Fruit fly (Drosophila melanogaster) whole organism, embryonic: ENCODE data around the gene Cyp28d2.
A peak's percentile ranks its signal among the peaks of the same experiment; 100 is the strongest.

Experiments used
- ATbp ChIP-seq: fragments of 200-800 bp; sonication (Bioruptor generic); optimal IDR thresholded peaks from 2 replicates; lab custom pipeline; 2017; ENCODE audit warnings: missing biosample characterization, mild to moderate bottlenecking, missing genetic modification characterization, missing genetic modification reagents
- CG10209 ChIP-seq: fragments of 200-800 bp; sonication (Bioruptor generic); optimal IDR thresholded peaks from 3 replicates; lab custom pipeline; 2017; ENCODE audit warnings: missing biosample characterization, mild to moderate bottlenecking, missing genetic modification characterization, missing genetic modification reagents
- CG11398 ChIP-seq: fragments of 200-800 bp; sonication (Bioruptor generic); optimal IDR thresholded peaks from 2 replicates; lab custom pipeline; 2016; ENCODE audit warnings: missing biosample characterization, missing genetic modification characterization
- CG13894 ChIP-seq: fragments of 200-800 bp; sonication (Bioruptor generic); optimal IDR thresholded peaks from 3 replicates; lab custom pipeline; 2018; ENCODE audit warnings: missing biosample characterization, mild to moderate bottlenecking, missing genetic modification characterization, moderate library complexity
- CG15479 ChIP-seq: fragments of 200-800 bp; sonication (Bioruptor generic); optimal IDR thresholded peaks from 3 replicates; lab custom pipeline; 2019; ENCODE audit warnings: missing biosample characterization, mild to moderate bottlenecking, missing genetic modification characterization, moderate library complexity
- CG1792 ChIP-seq: fragments of 200-800 bp; sonication (Bioruptor generic); optimal IDR thresholded peaks from 2 replicates; lab custom pipeline; 2016; ENCODE audit warnings: missing biosample characterization, missing genetic modification characterization
- CG2199 ChIP-seq: fragments of 200-800 bp; sonication (Bioruptor generic); IDR thresholded peaks from 3 replicates; pipeline ENCODE4 v1.3.6; 2022; ENCODE audit warnings: missing biosample characterization, missing genetic modification characterization
- CG34376 ChIP-seq: fragments of 200-800 bp; sonication (Bioruptor generic); optimal IDR thresholded peaks from 2 replicates; lab custom pipeline; 2018; ENCODE audit warnings: missing biosample characterization, mild to moderate bottlenecking, missing genetic modification characterization
- CG3726 ChIP-seq: fragments of 200-800 bp; sonication (Bioruptor generic); IDR thresholded peaks from 3 replicates; pipeline ENCODE4, ENCODE4 v1.3.6; 2022; ENCODE audit warnings: missing biosample characterization, missing genetic modification characterization
- CG42726 ChIP-seq: fragments of 200-800 bp; sonication (Bioruptor generic); IDR thresholded peaks from 2 replicates; pipeline ENCODE4 v1.3.6; 2022; ENCODE audit warnings: missing biosample characterization, missing genetic modification characterization; ENCODE audit not compliant: partially characterized antibody
- CG5180 ChIP-seq: fragments of 200-800 bp; sonication (Bioruptor generic); optimal IDR thresholded peaks from 3 replicates; lab custom pipeline; 2017; ENCODE audit warnings: missing biosample characterization, missing genetic modification characterization, mild to moderate bottlenecking, moderate library complexity, missing genetic modification reagents
- CG6175 ChIP-seq: fragments of 200-800 bp; sonication (Bioruptor generic); IDR thresholded peaks from 3 replicates; pipeline ENCODE4 v1.3.6; 2022; ENCODE audit warnings: missing biosample characterization, missing genetic modification characterization
- CG7357 ChIP-seq: fragments of 200-800 bp; sonication (Bioruptor generic); IDR thresholded peaks from 3 replicates; pipeline ENCODE4 v1.3.6; 2022; ENCODE audit warnings: missing biosample characterization, missing genetic modification characterization
- CG8359 ChIP-seq: fragments of 200-800 bp; sonication (Bioruptor generic); optimal IDR thresholded peaks from 2 replicates; lab custom pipeline; 2017; ENCODE audit warnings: missing biosample characterization, mild to moderate bottlenecking, missing genetic modification characterization, borderline replicate concordance
- CG8388 ChIP-seq: fragments of 200-800 bp; sonication (Bioruptor generic); optimal IDR thresholded peaks from 2 replicates; lab custom pipeline; 2019; ENCODE audit warnings: missing biosample characterization, mild to moderate bottlenecking, missing genetic modification characterization, moderate library complexity
- CG9437 ChIP-seq: fragments of 200-800 bp; sonication (Bioruptor generic); optimal IDR thresholded peaks from 2 replicates; lab custom pipeline; 2018; ENCODE audit warnings: missing biosample characterization, mild to moderate bottlenecking, missing genetic modification characterization
- CG9932 ChIP-seq: fragments of 200-800 bp; sonication (Bioruptor generic); IDR thresholded peaks from 2 replicates; pipeline ENCODE4 v1.3.6; 2022; ENCODE audit warnings: missing biosample characterization, missing genetic modification characterization
- CTCF ChIP-seq: fragments of 200-800 bp; sonication (Bioruptor generic); optimal IDR thresholded peaks from 2 replicates; lab custom pipeline; 2017; ENCODE audit warnings: missing biosample characterization, mild to moderate bottlenecking, missing genetic modification characterization, moderate library complexity
- CrebB ChIP-seq: fragments of 200-800 bp; sonication (Bioruptor generic); optimal IDR thresholded peaks from 3 replicates; lab custom pipeline; 2018; ENCODE audit warnings: missing biosample characterization, mild to moderate bottlenecking, missing genetic modification characterization
- Dip3 ChIP-seq: fragments of 200-800 bp; sonication (Bioruptor generic); optimal IDR thresholded peaks from 3 replicates; lab custom pipeline; 2016; ENCODE audit warnings: missing biosample characterization, missing genetic modification characterization
- Dref ChIP-seq: fragments of 200-800 bp; sonication (Bioruptor generic); IDR thresholded peaks from 2 replicates; pipeline ENCODE4 v1.3.6; 2022; ENCODE audit warnings: missing biosample characterization, missing genetic modification characterization
- Drgx ChIP-seq: fragments of 200-800 bp; sonication (Bioruptor generic); IDR thresholded peaks from 2 replicates; pipeline ENCODE4 v1.3.6; 2022; ENCODE audit warnings: missing biosample characterization, missing genetic modification characterization
- ERR ChIP-seq: fragments of 200-800 bp; sonication (Bioruptor generic); optimal IDR thresholded peaks from 2 replicates; lab custom pipeline; 2016; ENCODE audit warnings: missing biosample characterization, missing genetic modification characterization
- Ets97D ChIP-seq: fragments of 200-800 bp; sonication (Bioruptor generic); optimal IDR thresholded peaks from 3 replicates; lab custom pipeline; 2016; ENCODE audit warnings: missing biosample characterization, missing genetic modification characterization
- Hr3 ChIP-seq: fragments of 200-800 bp; sonication (Bioruptor generic); optimal IDR thresholded peaks from 3 replicates; lab custom pipeline; 2016; ENCODE audit warnings: missing biosample characterization, missing genetic modification characterization
- Hr51 ChIP-seq, 2 experiments: fragments of 200-800 bp; sonication (Bioruptor generic); optimal IDR thresholded peaks; 2 replicates in 1 of 2; 3 replicates in 1 of 2; lab custom pipeline; 2016 to 2018; ENCODE audit warnings: missing biosample characterization in 2 of 2, missing genetic modification characterization in 2 of 2, mild to moderate bottlenecking in 1 of 2, moderate library complexity in 1 of 2
- Med ChIP-seq: fragments of 200-800 bp; sonication (Bioruptor generic); peaks from one replicate; lab custom pipeline; 2016; ENCODE audit warnings: missing biosample characterization, missing genetic modification characterization, mild to moderate bottlenecking, inconsistent platforms, moderate library complexity
- NC2β ChIP-seq: fragments of 200-800 bp; sonication (Bioruptor generic); optimal IDR thresholded peaks from 2 replicates; lab custom pipeline; 2016; ENCODE audit warnings: missing biosample characterization, missing genetic modification characterization
- Opbp ChIP-seq: fragments of 200-800 bp; sonication (Bioruptor generic); IDR thresholded peaks from 3 replicates; pipeline ENCODE4 v1.3.6; 2022; ENCODE audit warnings: missing biosample characterization, missing genetic modification characterization; ENCODE audit not compliant: partially characterized antibody
- Spps ChIP-seq: fragments of 200-800 bp; sonication (Bioruptor generic); optimal IDR thresholded peaks from 2 replicates; lab custom pipeline; 2018; ENCODE audit warnings: missing biosample characterization, mild to moderate bottlenecking, missing genetic modification characterization
- Sry-β ChIP-seq: fragments of 200-800 bp; sonication (Bioruptor generic); optimal IDR thresholded peaks from 2 replicates; lab custom pipeline; 2018; ENCODE audit warnings: missing biosample characterization, mild to moderate bottlenecking, missing genetic modification characterization, moderate library complexity
- cg ChIP-seq: fragments of 200-800 bp; sonication (Bioruptor generic); optimal IDR thresholded peaks from 3 replicates; lab custom pipeline; 2019; ENCODE audit warnings: missing biosample characterization, mild to moderate bottlenecking, missing genetic modification characterization, moderate library complexity
- da ChIP-seq: fragments of 200-800 bp; sonication (Bioruptor generic); optimal IDR thresholded peaks from 2 replicates; lab custom pipeline; 2016; ENCODE audit warnings: missing biosample characterization, missing genetic modification characterization
- exex ChIP-seq: fragments of 200-800 bp; sonication (Bioruptor generic); optimal IDR thresholded peaks from 4 replicates; lab custom pipeline; 2018; ENCODE audit warnings: missing biosample characterization, mild to moderate bottlenecking, missing genetic modification characterization, moderate library complexity
- fd3F ChIP-seq: fragments of 200-800 bp; sonication (Bioruptor generic); optimal IDR thresholded peaks from 2 replicates; lab custom pipeline; 2018; ENCODE audit warnings: missing biosample characterization, mild to moderate bottlenecking, missing genetic modification characterization, moderate library complexity
- grn ChIP-seq: fragments of 200-800 bp; sonication (Bioruptor generic); optimal IDR thresholded peaks from 3 replicates; lab custom pipeline; 2017; ENCODE audit warnings: missing biosample characterization, missing genetic modification characterization
- knrl ChIP-seq: fragments of 200-800 bp; sonication (Bioruptor generic); IDR thresholded peaks from 3 replicates; pipeline ENCODE4 v1.3.6; 2022; ENCODE audit warnings: missing biosample characterization, missing genetic modification characterization; ENCODE audit not compliant: partially characterized antibody
- lov ChIP-seq, 2 experiments: fragments of 200-800 bp in 1 of 2; fragments of >200 bp in 1 of 2; sonication (Bioruptor generic) in 1 of 2; IDR thresholded peaks in 1 of 2; optimal IDR thresholded peaks in 1 of 2; 2 replicates in 1 of 2; 3 replicates in 1 of 2; pipeline versions ENCODE4 v1.3.6 to Lab custom; 2017 to 2022; ENCODE audit warnings: missing biosample characterization in 1 of 2, missing genetic modification characterization in 1 of 2
- mirr ChIP-seq: fragments of 200-800 bp; sonication (Bioruptor generic); optimal IDR thresholded peaks from 3 replicates; lab custom pipeline; 2018; ENCODE audit warnings: missing biosample characterization, mild to moderate bottlenecking, missing genetic modification characterization
- pzg ChIP-seq: fragments of 200-800 bp; sonication (Bioruptor generic); optimal IDR thresholded peaks from 3 replicates; lab custom pipeline; 2018; ENCODE audit warnings: missing biosample characterization, mild to moderate bottlenecking, missing genetic modification characterization, moderate library complexity
- repo ChIP-seq: fragments of 200-800 bp; sonication (Bioruptor generic); optimal IDR thresholded peaks from 2 replicates; lab custom pipeline; 2016; ENCODE audit warnings: missing biosample characterization, missing genetic modification characterization
- run ChIP-seq: fragments of 200-800 bp; sonication (Bioruptor generic); optimal IDR thresholded peaks from 3 replicates; lab custom pipeline; 2018; ENCODE audit warnings: missing biosample characterization, mild to moderate bottlenecking, missing genetic modification characterization
- sens ChIP-seq: fragments of 200-800 bp; sonication (Bioruptor generic); peaks from one replicate; lab custom pipeline; 2016; ENCODE audit warnings: missing biosample characterization, missing genetic modification characterization
- ssp ChIP-seq: fragments of 200-800 bp; sonication (Bioruptor generic); IDR thresholded peaks from 2 replicates; pipeline ENCODE4 v1.3.6; 2022; ENCODE audit warnings: missing biosample characterization, missing genetic modification characterization
- zfh1 ChIP-seq: fragments of 200-800 bp; sonication (Bioruptor generic); IDR thresholded peaks from 3 replicates; pipeline ENCODE4 v1.3.6; 2022; ENCODE audit warnings: missing biosample characterization, missing genetic modification characterization

The Cyp28d2 gene

dm6 chr2L:5206964-5207585, at the start of gene Cyp28d2:
Gene Cyp28d2 (plus strand): TSS chr2L:5207267.
- TF ChIP-seq fd3F (GFP tag; lab: Kevin White, UChicago) (peak; percentile 5), CG1792 (GFP tag; lab: Kevin White, UChicago) (peak; percentile 5), cg (GFP tag; lab: Kevin White, UChicago) (no peak), CG8359 (GFP tag; lab: Kevin White, UChicago) (peak; percentile 57), mirr (GFP tag; lab: Kevin White, UChicago) (peak; percentile 18), CG5180 (GFP tag; lab: Kevin White, UChicago) (peak; percentile 45), grn (GFP tag; lab: Kevin White, UChicago) (peak; percentile 56), sens (GFP tag; lab: Kevin White, UChicago) (peak; percentile 57), ATbp (GFP tag; lab: Kevin White, UChicago) (no peak), knrl (GFP tag; lab: Robert Waterston, UW) (no peak), exex (tag; lab: Kevin White, UChicago) (peak; percentile 95)

dm6 chr2L:5186543-5186942, 20.5 kb upstream of the Cyp28d2 start:
- TF ChIP-seq Dref (GFP tag; lab: Robert Waterston, UW), result 0 out of 2 replicates have a peak, but pooled peaks have one; percentile 23
- TF ChIP-seq CG15479 (GFP tag; lab: Kevin White, UChicago), result peak; percentile 57
- TF ChIP-seq run (tag; lab: Kevin White, UChicago), result no peak
- no peak for TF ChIP-seq Dip3 (GFP tag; lab: Kevin White, UChicago)
- TF ChIP-seq CG2199, result 0 out of 3 replicates have a peak, but pooled peaks have one; percentile 63
- no peak for TF ChIP-seq Ets97D
- 0 out of 2 replicates have a peak, but pooled peaks have one; percentile 31 for TF ChIP-seq Drgx (GFP tag; lab: Robert Waterston, UW)
- TF ChIP-seq CG8388 (GFP tag; lab: Kevin White, UChicago), result peak; percentile 83
- no peak for TF ChIP-seq CG11398 (GFP tag; lab: Kevin White, UChicago)
- TF ChIP-seq, all 482 proteins: peak for 5

dm6 chr2L:5195639-5196038, 11.4 kb upstream of the Cyp28d2 start:
- no peak for TF ChIP-seq ssp (GFP tag; lab: Robert Waterston, UW)
- no peak for TF ChIP-seq ERR
- no peak for TF ChIP-seq repo (GFP tag; lab: Kevin White, UChicago)
- TF ChIP-seq CG13894 (tag; lab: Kevin White, UChicago), result no peak
- no peak for TF ChIP-seq Spps (tag; lab: Kevin White, UChicago)
- TF ChIP-seq CG9932 (GFP tag; lab: Robert Waterston, UW), result no peak
- TF ChIP-seq CG34376, result no peak
- 0 out of 3 replicates have a peak, but pooled peaks have one; percentile 19 for TF ChIP-seq CG7357 (GFP tag; lab: Robert Waterston, UW)
- peak; percentile 98 for TF ChIP-seq CG9437 (GFP tag; lab: Kevin White, UChicago)
- 0 out of 3 replicates have a peak, but pooled peaks have one; percentile 6 for TF ChIP-seq knrl (GFP tag; lab: Robert Waterston, UW)
- TF ChIP-seq, all 482 proteins: peak for 3

- TF ChIP-seq NC2β (GFP tag; lab: Kevin White, UChicago), result peak; percentile 11
- TF ChIP-seq Med (GFP tag; lab: Kevin White, UChicago), result peak; percentile 91
- TF ChIP-seq grn (GFP tag; lab: Kevin White, UChicago), result no peak
- TF ChIP-seq Sry-β (GFP tag; lab: Kevin White, UChicago), result no peak
- no peak for TF ChIP-seq Opbp
- TF ChIP-seq CG10209 (GFP tag; lab: Kevin White, UChicago), result no peak
- no peak for TF ChIP-seq CG3726 (GFP tag; lab: Robert Waterston, UW)
- peak; percentile 80 for TF ChIP-seq CrebB (tag; lab: Kevin White, UChicago)
- no peak for TF ChIP-seq CG6175 (GFP tag; lab: Robert Waterston, UW)
- TF ChIP-seq Hr51 (GFP tag; optimal IDR thresholded peaks at IDR 0.05; lab: Kevin White, UChicago), result no peak
- no peak for TF ChIP-seq CG42726 (GFP tag; lab: Robert Waterston, UW)
- no peak for TF ChIP-seq Hr3
- TF ChIP-seq lov (optimal IDR thresholded peaks at IDR 0.05; lab: Kevin White, UChicago), result no peak
- no peak for TF ChIP-seq lov (GFP tag; IDR thresholded peaks at IDR 0.05; lab: Robert Waterston, UW)
- TF ChIP-seq zfh1 (GFP tag; lab: Robert Waterston, UW), result peak; percentile 24; the same call in 1 of the 3 replicates
- no peak for TF ChIP-seq da
- no peak for TF ChIP-seq CTCF
- TF ChIP-seq pzg (GFP tag; lab: Kevin White, UChicago), result no peak
These were observed 10.4 kb upstream of the Cyp28d2 start for dm6 chr2L:5196684-5197083.
